Worm (Caenorhabditis elegans): ENCODE results near the gene fbxc-22.

ce11 chrII:1706385-1706784, 15.5 kb upstream of the fbxc-22 start, which contains the start of gene sdz-18:
- no peak for TF ChIP-seq pqm-1 (tag; optimal IDR thresholded peaks at IDR 0.05)
- no peak for TF ChIP-seq lin-13 (GFP tag; optimal IDR thresholded peaks at IDR 0.05)
- no peak for TF ChIP-seq nhr-11 (tag; optimal IDR thresholded peaks at IDR 0.05)
- TF ChIP-seq skn-1 (tag; optimal IDR thresholded peaks at IDR 0.05) = no peak
- no peak for TF ChIP-seq daf-16 (GFP tag; optimal IDR thresholded peaks at IDR 0.05)
- TF ChIP-seq daf-16 (tag; optimal IDR thresholded peaks at IDR 0.05) = no peak
- TF ChIP-seq unc-39 (tag; optimal IDR thresholded peaks at IDR 0.05) = no peak
- TF ChIP-seq Y48G9A.11 (GFP tag; IDR thresholded peaks at IDR 0.05) = no peak
- TF ChIP-seq zfp-3 (GFP tag; conservative IDR thresholded peaks at IDR 0.05) = no peak
- TF ChIP-seq snpc-4 (tag; optimal IDR thresholded peaks at IDR 0.05) = no peak
- TF ChIP-seq daf-12 (tag; optimal IDR thresholded peaks at IDR 0.05) = no peak
- TF ChIP-seq ama-1 (optimal IDR thresholded peaks at IDR 0.05) = no peak
- no peak for TF ChIP-seq daf-19 (GFP tag; conservative IDR thresholded peaks at IDR 0.05)

Data from whole organism, L4 larva.